Worm (Caenorhabditis elegans): Measurements from ENCODE around the gene fipr-19.
A peak's percentile ranks its signal among the peaks of the same experiment; 100 is the strongest.

fipr-19 gene

ce11 chrIII:7498346-7498745 lies 39.6 kb upstream of the fipr-19 start:
- TF ChIP-seq pag-3 (tag; optimal IDR thresholded peaks at IDR 0.05; ENCODE audit: borderline replicate concordance) = no peak
- TF ChIP-seq ceh-6 (GFP tag; optimal IDR thresholded peaks at IDR 0.05) = no peak
- TF ChIP-seq Y22D7AL.16 (tag; optimal IDR thresholded peaks at IDR 0.05) = no peak
- TF ChIP-seq ceh-31 (tag; optimal IDR thresholded peaks at IDR 0.05) = peak; percentile 69
- no peak for TF ChIP-seq pqm-1 (tag; optimal IDR thresholded peaks at IDR 0.05)
- no peak for TF ChIP-seq ceh-24 (tag; optimal IDR thresholded peaks at IDR 0.05)
- TF ChIP-seq K09A11.1 (tag; optimal IDR thresholded peaks at IDR 0.05; ENCODE audit: insufficient read depth) = no peak
- no peak for TF ChIP-seq odd-2 (tag; optimal IDR thresholded peaks at IDR 0.05)
- TF ChIP-seq lim-6 (tag; optimal IDR thresholded peaks at IDR 0.05) = no peak
- TF ChIP-seq unc-86 (tag; optimal IDR thresholded peaks at IDR 0.05) = no peak
- peak; percentile 16 for TF ChIP-seq T23F11.4 (GFP tag; optimal IDR thresholded peaks at IDR 0.05)
- TF ChIP-seq zip-5 (tag; optimal IDR thresholded peaks at IDR 0.05) = no peak
- no peak for TF ChIP-seq ceh-30 (tag; optimal IDR thresholded peaks at IDR 0.05)
- TF ChIP-seq mec-3 (tag; optimal IDR thresholded peaks at IDR 0.05; ENCODE audit: borderline replicate concordance) = no peak
- no peak for TF ChIP-seq F13H6.1 (tag; optimal IDR thresholded peaks at IDR 0.05)
- TF ChIP-seq hlh-30 (tag; optimal IDR thresholded peaks at IDR 0.05; ENCODE audit: insufficient read depth) = peak; percentile 49
- TF ChIP-seq ceh-2 (tag; optimal IDR thresholded peaks at IDR 0.05) = no peak
- peak; percentile 67 for TF ChIP-seq rnt-1 (tag; optimal IDR thresholded peaks at IDR 0.05)
- TF ChIP-seq nhr-232 (tag; optimal IDR thresholded peaks at IDR 0.05) = no peak
- TF ChIP-seq syd-9 (tag; optimal IDR thresholded peaks at IDR 0.05) = no peak
- no peak for TF ChIP-seq ahr-1 (tag; optimal IDR thresholded peaks at IDR 0.05)
- TF ChIP-seq C38D4.7 (GFP tag; optimal IDR thresholded peaks at IDR 0.05) = no peak
- no peak for TF ChIP-seq lin-11 (tag; optimal IDR thresholded peaks at IDR 0.05)
- no peak for TF ChIP-seq pat-9 (tag; optimal IDR thresholded peaks at IDR 0.05)
- no peak for TF ChIP-seq che-1 (tag; optimal IDR thresholded peaks at IDR 0.05)
- TF ChIP-seq sox-4 (tag; optimal IDR thresholded peaks at IDR 0.05) = no peak
- TF ChIP-seq npax-4 (tag; optimal IDR thresholded peaks at IDR 0.05) = no peak
- no peak for TF ChIP-seq dmd-4 (tag; optimal IDR thresholded peaks at IDR 0.05; ENCODE audit: borderline replicate concordance)
- peak; percentile 81 for TF ChIP-seq dve-1 (tag; optimal IDR thresholded peaks at IDR 0.05)
- no peak for TF ChIP-seq ttx-3 (tag; optimal IDR thresholded peaks at IDR 0.05)
- TF ChIP-seq fkh-10 (GFP tag; optimal IDR thresholded peaks at IDR 0.05) = no peak
- TF ChIP-seq elt-4 (tag; optimal IDR thresholded peaks at IDR 0.05) = no peak
- TF ChIP-seq hlh-15 (tag; optimal IDR thresholded peaks at IDR 0.05) = no peak
- peak; percentile 62 for TF ChIP-seq unc-42 (tag; optimal IDR thresholded peaks at IDR 0.05)
- TF ChIP-seq fax-1 (tag; optimal IDR thresholded peaks at IDR 0.05) = no peak
- TF ChIP-seq nhr-11 (tag; optimal IDR thresholded peaks at IDR 0.05) = no peak
- peak; percentile 71 for TF ChIP-seq ref-2 (tag; optimal IDR thresholded peaks at IDR 0.05)
- peak; percentile 89 for TF ChIP-seq elt-2 (tag; optimal IDR thresholded peaks at IDR 0.05)
- no peak for TF ChIP-seq hlh-6 (tag; optimal IDR thresholded peaks at IDR 0.05)
- TF ChIP-seq tbx-2 (tag; optimal IDR thresholded peaks at IDR 0.05) = peak; percentile 65
- TF ChIP-seq pros-1 (tag; optimal IDR thresholded peaks at IDR 0.05) = no peak
- no peak for TF ChIP-seq unc-3 (GFP tag; conservative IDR thresholded peaks at IDR 0.05)
- no peak for TF ChIP-seq unc-3 (tag; optimal IDR thresholded peaks at IDR 0.05)
- no peak for TF ChIP-seq eyg-1 (tag; optimal IDR thresholded peaks at IDR 0.05)
- TF ChIP-seq tbx-7 (tag; optimal IDR thresholded peaks at IDR 0.05) = no peak
- TF ChIP-seq pha-4 (tag; optimal IDR thresholded peaks at IDR 0.05) = no peak
- TF ChIP-seq K02D7.2 (tag; optimal IDR thresholded peaks at IDR 0.05) = no peak
- TF ChIP-seq gmeb-2 (tag; optimal IDR thresholded peaks at IDR 0.05) = no peak
- TF ChIP-seq ceh-45 (GFP tag; IDR thresholded peaks at IDR 0.05) = no peak
- TF ChIP-seq sox-2 (GFP tag; IDR thresholded peaks at IDR 0.05) = no peak
- peak; percentile 71 for TF ChIP-seq unc-55 (GFP tag; optimal IDR thresholded peaks at IDR 0.05)
- no peak for TF ChIP-seq pax-1 (tag; optimal IDR thresholded peaks at IDR 0.05)
- TF ChIP-seq ceh-22 (tag; optimal IDR thresholded peaks at IDR 0.05) = no peak
- TF ChIP-seq pha-2 (tag; optimal IDR thresholded peaks at IDR 0.05) = no peak
